Worm (Caenorhabditis elegans): Measurements from ENCODE around the gene F49C5.9.

DNA sequence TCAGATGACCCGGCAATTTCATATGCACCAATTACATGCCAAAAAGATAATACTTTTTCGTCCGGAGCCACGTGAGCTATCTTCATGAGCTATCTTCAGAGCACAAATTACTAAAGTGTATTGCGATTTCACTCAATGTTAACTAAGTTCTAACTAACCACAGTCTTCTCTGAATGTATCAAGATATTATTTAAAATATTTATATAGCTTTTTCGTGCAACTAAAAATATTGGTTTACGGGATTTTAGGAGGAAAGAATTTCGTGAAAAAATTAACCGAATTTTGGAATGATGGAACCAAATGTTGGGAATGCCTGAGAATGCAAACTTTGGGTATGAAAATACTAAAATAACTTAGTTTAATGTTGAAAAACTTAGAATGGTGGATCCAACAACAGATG, 3.1 kb upstream of the F49C5.9 start, which contains the start of gene F49C5.16:
- TF ChIP-seq sem-4 (tag; optimal IDR thresholded peaks at IDR 0.05) = no peak
- TF ChIP-seq nhr-12 (tag; optimal IDR thresholded peaks at IDR 0.05) = no peak
- no peak for TF ChIP-seq skn-1 (tag; optimal IDR thresholded peaks at IDR 0.05)
- no peak for TF ChIP-seq ama-1 (optimal IDR thresholded peaks at IDR 0.05)
- no peak for TF ChIP-seq gmeb-1 (tag; optimal IDR thresholded peaks at IDR 0.05)
- no peak for TF ChIP-seq nhr-11 (tag; optimal IDR thresholded peaks at IDR 0.05)
- TF ChIP-seq lin-13 (GFP tag; optimal IDR thresholded peaks at IDR 0.05) = no peak
- no peak for TF ChIP-seq elt-3 (tag; optimal IDR thresholded peaks at IDR 0.05)
- TF ChIP-seq R02D3.7 (tag; optimal IDR thresholded peaks at IDR 0.05) = no peak
- TF ChIP-seq ZK546.5 (tag; optimal IDR thresholded peaks at IDR 0.05) = no peak
- TF ChIP-seq mbf-1 (tag; optimal IDR thresholded peaks at IDR 0.05) = no peak
- TF ChIP-seq nhr-21 (tag; optimal IDR thresholded peaks at IDR 0.05) = no peak
- TF ChIP-seq ztf-1 (GFP tag; conservative IDR thresholded peaks at IDR 0.05) = no peak
- no peak for TF ChIP-seq aly-2 (tag; optimal IDR thresholded peaks at IDR 0.05)
